Worm (Caenorhabditis elegans): ENCODE results near the gene ZK1320.11.

DNA sequence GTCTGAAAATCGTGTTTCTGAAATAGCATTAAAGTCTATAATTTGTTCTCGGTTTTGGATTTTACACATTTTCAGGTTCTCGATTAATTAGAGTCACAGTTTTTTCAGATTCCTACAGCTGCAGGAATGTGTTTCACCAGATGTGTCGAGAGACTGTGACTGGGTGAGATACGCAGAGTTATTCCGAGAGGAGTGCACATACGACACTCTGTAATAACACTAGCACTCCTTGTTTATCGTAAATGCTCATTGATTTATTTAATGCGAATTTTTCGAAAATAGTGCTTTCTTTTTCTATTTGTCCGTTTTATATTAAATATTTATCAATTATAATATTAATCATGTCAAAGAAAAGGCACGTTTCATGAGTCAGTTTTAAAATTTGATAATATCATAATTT lies at the start of gene ZK1320.11:
- no peak for TF ChIP-seq dao-5 (tag; optimal IDR thresholded peaks at IDR 0.05)
- no peak for TF ChIP-seq him-1 (tag; optimal IDR thresholded peaks at IDR 0.05)
- TF ChIP-seq W03F9.2 (tag; optimal IDR thresholded peaks at IDR 0.05) = no peak
